Fruit fly (Drosophila melanogaster) whole organism, embryonic: ENCODE measurements around the gene CG42240.

Experiments used
- Atf3 ChIP-seq: fragments of 200-800 bp; sonication (Bioruptor generic); optimal IDR thresholded peaks from 3 replicates; lab custom pipeline; 2016; ENCODE audit warnings: missing biosample characterization, missing genetic modification characterization
- CG11560 ChIP-seq: fragments of 200-800 bp; sonication (Bioruptor generic); IDR thresholded peaks from 3 replicates; pipeline ENCODE4 v1.3.6; 2022; ENCODE audit warnings: missing biosample characterization, missing genetic modification characterization
- CG12659 ChIP-seq: fragments of 200-800 bp; sonication (Bioruptor generic); optimal IDR thresholded peaks from 3 replicates; lab custom pipeline; 2017; ENCODE audit warnings: mild to moderate bottlenecking, missing biosample characterization, missing genetic modification reagents, missing genetic modification characterization
- CG14710 ChIP-seq: fragments of 200-800 bp; sonication (Bioruptor generic); optimal IDR thresholded peaks from 3 replicates; lab custom pipeline; 2019; ENCODE audit warnings: missing biosample characterization, mild to moderate bottlenecking, missing genetic modification characterization, moderate library complexity
- CG2116 ChIP-seq: fragments of 200-800 bp; sonication (Bioruptor generic); optimal IDR thresholded peaks from 3 replicates; lab custom pipeline; 2018; ENCODE audit warnings: missing biosample characterization, mild to moderate bottlenecking, missing genetic modification characterization
- CG2712 ChIP-seq: fragments of 200-800 bp; optimal IDR thresholded peaks from 3 replicates; lab custom pipeline; 2019; ENCODE audit warnings: missing biosample characterization, mild to moderate bottlenecking, missing genetic modification characterization, moderate library complexity
- CG3281 ChIP-seq: fragments of 200-800 bp; sonication (Bioruptor generic); optimal IDR thresholded peaks from 3 replicates; lab custom pipeline; 2017; ENCODE audit warnings: missing biosample characterization, mild to moderate bottlenecking, missing genetic modification characterization
- CG3847 ChIP-seq: fragments of 200-800 bp; sonication (Bioruptor generic); IDR thresholded peaks from 2 replicates; pipeline ENCODE4 v1.3.6; 2022; ENCODE audit warnings: missing biosample characterization, missing genetic modification characterization
- CG4617 ChIP-seq: fragments of 200-800 bp; sonication (Bioruptor generic); optimal IDR thresholded peaks from 3 replicates; lab custom pipeline; 2016; ENCODE audit warnings: missing biosample characterization, missing genetic modification characterization, borderline replicate concordance
- CG4707 ChIP-seq: fragments of 200-800 bp; sonication (Bioruptor generic); optimal IDR thresholded peaks from 2 replicates; lab custom pipeline; 2018; ENCODE audit warnings: missing biosample characterization, mild to moderate bottlenecking, missing genetic modification characterization, moderate library complexity
- CG6791 ChIP-seq: fragments of 200-800 bp; sonication (Bioruptor generic); IDR thresholded peaks from 3 replicates; pipeline ENCODE4 v1.3.6; 2022; ENCODE audit warnings: missing biosample characterization, missing genetic modification characterization; ENCODE audit not compliant: partially characterized antibody
- CG7928 ChIP-seq: fragments of 200-800 bp; sonication (Bioruptor generic); optimal IDR thresholded peaks from 2 replicates; lab custom pipeline; 2017; ENCODE audit warnings: missing biosample characterization, mild to moderate bottlenecking, missing genetic modification characterization
- CG8281 ChIP-seq: fragments of 200-800 bp; sonication (Bioruptor generic); optimal IDR thresholded peaks from 2 replicates; lab custom pipeline; 2018; ENCODE audit warnings: missing biosample characterization, mild to moderate bottlenecking, missing genetic modification characterization, moderate library complexity
- CG9797 ChIP-seq: fragments of 200-800 bp; sonication (Bioruptor generic); optimal IDR thresholded peaks from 3 replicates; lab custom pipeline; 2018; ENCODE audit warnings: missing biosample characterization, mild to moderate bottlenecking, missing genetic modification characterization
- CTCF ChIP-seq: fragments of 200-800 bp; sonication (Bioruptor generic); optimal IDR thresholded peaks from 2 replicates; lab custom pipeline; 2017; ENCODE audit warnings: missing biosample characterization, mild to moderate bottlenecking, missing genetic modification characterization, moderate library complexity
- Dp ChIP-seq: fragments of 200-800 bp; sonication (Bioruptor generic); optimal IDR thresholded peaks from 2 replicates; lab custom pipeline; 2018; ENCODE audit warnings: missing biosample characterization, mild to moderate bottlenecking, missing genetic modification characterization, moderate library complexity
- Dref ChIP-seq: fragments of 200-800 bp; sonication (Bioruptor generic); IDR thresholded peaks from 2 replicates; pipeline ENCODE4 v1.3.6; 2022; ENCODE audit warnings: missing biosample characterization, missing genetic modification characterization
- Elba2 ChIP-seq: fragments of 200-800 bp; sonication (Bioruptor generic); optimal IDR thresholded peaks from 3 replicates; lab custom pipeline; 2016; ENCODE audit warnings: missing biosample characterization, missing genetic modification characterization
- Ets97D ChIP-seq: fragments of 200-800 bp; sonication (Bioruptor generic); optimal IDR thresholded peaks from 3 replicates; lab custom pipeline; 2016; ENCODE audit warnings: missing biosample characterization, missing genetic modification characterization
- Fer1 ChIP-seq: fragments of 200-800 bp; sonication (Bioruptor generic); optimal IDR thresholded peaks from 2 replicates; lab custom pipeline; 2017; ENCODE audit warnings: missing biosample characterization, mild to moderate bottlenecking, missing genetic modification characterization
- Gug ChIP-seq: fragments of 200-800 bp; sonication (Bioruptor generic); IDR thresholded peaks from 4 replicates; pipeline ENCODE4 v1.3.6; 2022; ENCODE audit warnings: missing biosample characterization, missing genetic modification characterization
- HmgZ ChIP-seq: fragments of 200-800 bp; sonication (Bioruptor generic); optimal IDR thresholded peaks from 2 replicates; lab custom pipeline; 2018; ENCODE audit warnings: missing biosample characterization, mild to moderate bottlenecking, missing genetic modification characterization
- Lhr ChIP-seq: fragments of 200-800 bp; sonication (Bioruptor generic); optimal IDR thresholded peaks from 3 replicates; lab custom pipeline; 2017; ENCODE audit warnings: mild to moderate bottlenecking, missing biosample characterization, missing genetic modification reagents, missing genetic modification characterization
- MBD-R2 ChIP-seq: fragments of 200-800 bp; sonication (Bioruptor generic); IDR thresholded peaks from 2 replicates; pipeline ENCODE4 v1.3.6; 2022; ENCODE audit warnings: missing biosample characterization, missing genetic modification characterization
- Med ChIP-seq: fragments of 200-800 bp; sonication (Bioruptor generic); peaks from one replicate; lab custom pipeline; 2016; ENCODE audit warnings: missing biosample characterization, missing genetic modification characterization, mild to moderate bottlenecking, inconsistent platforms, moderate library complexity
- Myb ChIP-seq: fragments of 200-800 bp; sonication (Bioruptor generic); optimal IDR thresholded peaks from 2 replicates; lab custom pipeline; 2016; ENCODE audit warnings: missing biosample characterization, missing genetic modification characterization
- Pdp1 ChIP-seq, 2 experiments: fragments of 200-800 bp; sonication (Bioruptor generic); optimal IDR thresholded peaks; 3 replicates each; lab custom pipeline; 2016; ENCODE audit warnings: missing biosample characterization in 2 of 2, missing genetic modification characterization in 2 of 2, mild to moderate bottlenecking in 1 of 2, moderate library complexity in 1 of 2
- Ptx1 ChIP-seq: fragments of 200-800 bp; sonication (Bioruptor generic); IDR thresholded peaks from 2 replicates; pipeline ENCODE4 v1.3.6; 2022; ENCODE audit warnings: missing biosample characterization, missing genetic modification characterization
- Ravus ChIP-seq: fragments of 200-800 bp; sonication (Bioruptor generic); IDR thresholded peaks from 2 replicates; pipeline ENCODE4 v1.3.6; 2022; ENCODE audit warnings: missing biosample characterization, missing genetic modification characterization
- Sox100B ChIP-seq: fragments of 200-800 bp; sonication (Bioruptor generic); optimal IDR thresholded peaks from 3 replicates; lab custom pipeline; 2018; ENCODE audit warnings: missing biosample characterization, mild to moderate bottlenecking, missing genetic modification characterization
- Sry-δ ChIP-seq: fragments of 200-800 bp; sonication (Bioruptor generic); optimal IDR thresholded peaks from 2 replicates; lab custom pipeline; 2016; ENCODE audit warnings: missing biosample characterization, missing genetic modification characterization
- Usf ChIP-seq: fragments of 200-800 bp; sonication (Bioruptor generic); optimal IDR thresholded peaks from 2 replicates; lab custom pipeline; 2017; ENCODE audit warnings: missing genotype, missing biosample characterization, missing genetic modification characterization
- amos ChIP-seq: fragments of 200-800 bp; sonication (Bioruptor generic); IDR thresholded peaks from 2 replicates; pipeline ENCODE4 v1.3.6; 2022; ENCODE audit warnings: missing biosample characterization, missing genetic modification characterization; ENCODE audit not compliant: partially characterized antibody
- ase ChIP-seq: fragments of 200-800 bp; sonication (Bioruptor generic); IDR thresholded peaks from 3 replicates; pipeline ENCODE4 v1.3.6; 2022; ENCODE audit warnings: missing biosample characterization, missing genetic modification characterization
- cad ChIP-seq: fragments of >200 bp; optimal IDR thresholded peaks from 2 replicates; lab custom pipeline; 2017; ENCODE audit warnings: missing biosample characterization, missing genetic modification characterization
- chinmo ChIP-seq: fragments of 200-800 bp; sonication (Bioruptor generic); IDR thresholded peaks from 4 replicates; pipeline ENCODE4 v1.3.6; 2022; ENCODE audit warnings: missing biosample characterization, missing genetic modification characterization; ENCODE audit not compliant: partially characterized antibody
- da ChIP-seq: fragments of 200-800 bp; sonication (Bioruptor generic); optimal IDR thresholded peaks from 2 replicates; lab custom pipeline; 2016; ENCODE audit warnings: missing biosample characterization, missing genetic modification characterization
- dimm ChIP-seq: fragments of 200-800 bp; sonication (Bioruptor generic); IDR thresholded peaks from 2 replicates; pipeline ENCODE4 v1.3.6; 2022; ENCODE audit warnings: missing biosample characterization, missing genetic modification characterization
- ewg ChIP-seq: fragments of 200-800 bp; sonication (Bioruptor generic); optimal IDR thresholded peaks from 3 replicates; lab custom pipeline; 2017; ENCODE audit warnings: mild to moderate bottlenecking, missing biosample characterization, missing genetic modification reagents, missing genetic modification characterization
- fu2 ChIP-seq: fragments of 200-800 bp; sonication (Bioruptor generic); optimal IDR thresholded peaks from 2 replicates; lab custom pipeline; 2016; ENCODE audit warnings: missing biosample characterization, missing genetic modification characterization
- gfzf ChIP-seq: fragments of 200-800 bp; sonication (Bioruptor generic); optimal IDR thresholded peaks from 2 replicates; lab custom pipeline; 2016; ENCODE audit warnings: missing biosample characterization, mild to moderate bottlenecking, missing genetic modification characterization, moderate library complexity
- insv ChIP-seq, 2 experiments: fragments of 200-800 bp; sonication (Bioruptor generic); optimal IDR thresholded peaks; 3 replicates each; lab custom pipeline; 2016 to 2018; ENCODE audit warnings: missing biosample characterization in 2 of 2, missing genetic modification characterization in 2 of 2
- nmo ChIP-seq: fragments of 200-800 bp; sonication (Bioruptor generic); optimal IDR thresholded peaks from 2 replicates; lab custom pipeline; 2018; ENCODE audit warnings: missing biosample characterization, mild to moderate bottlenecking, missing genetic modification characterization, moderate library complexity
- phol ChIP-seq: fragments of 200-800 bp; sonication (Bioruptor generic); optimal IDR thresholded peaks from 3 replicates; lab custom pipeline; 2018; ENCODE audit warnings: missing biosample characterization, mild to moderate bottlenecking, missing genetic modification characterization, moderate library complexity
- pita ChIP-seq: fragments of 200-800 bp; sonication (Bioruptor generic); optimal IDR thresholded peaks from 2 replicates; lab custom pipeline; 2017; ENCODE audit warnings: missing biosample characterization, mild to moderate bottlenecking, missing genetic modification characterization
- pzg ChIP-seq: fragments of 200-800 bp; sonication (Bioruptor generic); optimal IDR thresholded peaks from 3 replicates; lab custom pipeline; 2018; ENCODE audit warnings: missing biosample characterization, mild to moderate bottlenecking, missing genetic modification characterization, moderate library complexity
- schlank ChIP-seq: fragments of 200-800 bp; sonication (Bioruptor generic); optimal IDR thresholded peaks from 2 replicates; lab custom pipeline; 2018; ENCODE audit warnings: missing biosample characterization, mild to moderate bottlenecking, missing genetic modification characterization
- sens ChIP-seq: fragments of 200-800 bp; sonication (Bioruptor generic); peaks from one replicate; lab custom pipeline; 2016; ENCODE audit warnings: missing biosample characterization, missing genetic modification characterization
- stwl ChIP-seq: fragments of 200-800 bp; sonication (Bioruptor generic); optimal IDR thresholded peaks from 3 replicates; lab custom pipeline; 2018; ENCODE audit warnings: missing biosample characterization, mild to moderate bottlenecking, missing genetic modification characterization, moderate library complexity
- wdn ChIP-seq: fragments of 200-800 bp; sonication (Bioruptor generic); IDR thresholded peaks from 2 replicates; pipeline ENCODE4 v1.3.6; 2022; ENCODE audit warnings: missing biosample characterization, missing genetic modification characterization

CG42240 gene

DNA sequence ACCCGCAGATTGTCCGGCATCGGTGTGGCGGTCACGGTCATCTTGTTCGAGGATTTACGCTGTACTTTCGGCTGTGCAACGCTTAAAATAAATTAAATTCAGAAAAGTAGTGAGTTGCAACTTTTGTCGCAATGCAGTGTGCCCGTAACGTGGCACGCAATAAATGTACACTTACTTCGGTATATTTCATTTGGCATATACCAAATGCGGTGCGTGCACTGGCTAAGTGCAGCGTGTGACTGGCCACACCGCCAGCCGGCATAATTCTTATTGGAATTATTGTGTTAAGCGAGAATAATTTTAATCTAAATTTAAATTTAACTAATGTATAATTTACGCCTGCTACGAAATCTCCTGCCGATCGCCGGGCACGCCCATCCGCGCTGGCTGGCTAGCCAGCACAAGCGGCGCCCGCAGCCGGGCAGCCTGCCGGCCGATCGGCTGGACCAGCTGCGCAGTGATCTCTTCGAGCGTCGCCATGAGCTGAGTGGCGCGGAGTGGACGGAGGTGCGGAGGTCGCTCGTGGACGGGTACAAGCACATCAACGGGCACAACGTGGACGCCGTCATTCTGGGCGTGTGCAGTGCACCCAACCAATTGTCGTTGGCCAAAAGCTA is 39.5 kb upstream of the CG42240 start, which contains the start of the genes Rpt4 and mldr (continued):
- TF ChIP-seq amos (GFP tag; lab: Robert Waterston, UW) (peak; percentile 14; the same call in 1 of the 2 replicates), CG2116 (GFP tag; lab: Kevin White, UChicago) (peak; percentile 12), chinmo (GFP tag; lab: Robert Waterston, UW) (0 out of 4 replicates have a peak, but pooled peaks have one; percentile 59), Myb (GFP tag; lab: Kevin White, UChicago) (peak; percentile 32), cad (no peak), Fer1 (GFP tag; lab: Kevin White, UChicago) (peak; percentile 12), CG12659 (peak; percentile 72), insv (GFP tag; optimal IDR thresholded peaks at IDR 0.05; lab: Kevin White, UChicago) (peak; percentile 94 to 99), ase (GFP tag; lab: Robert Waterston, UW) (no peak), Sry-δ (GFP tag; lab: Kevin White, UChicago) (peak; percentile 30), CG4707 (GFP tag; lab: Kevin White, UChicago) (no peak), Med (GFP tag; lab: Kevin White, UChicago) (peak; percentile 80), MBD-R2 (peak; percentile 98), da (GFP tag; lab: Kevin White, UChicago) (no peak), wdn (GFP tag; lab: Robert Waterston, UW) (no peak), Sox100B (GFP tag; lab: Kevin White, UChicago) (no peak), Lhr (peak; percentile 68), schlank (tag; lab: Kevin White, UChicago) (no peak), dimm (GFP tag; lab: Robert Waterston, UW) (no peak), Pdp1 (GFP tag; optimal IDR thresholded peaks at IDR 0.05; lab: Kevin White, UChicago) (peak in 1 of 2 experiments; percentile 52), CG14710 (tag; lab: Kevin White, UChicago) (peak; percentile 75), CG8281 (tag; lab: Kevin White, UChicago) (no peak), CG11560 (no peak), Ptx1 (GFP tag; lab: Robert Waterston, UW) (no peak), CTCF (GFP tag; lab: Kevin White, UChicago) (peak; percentile 8), Gug (GFP tag; lab: Robert Waterston, UW) (no peak), Ravus (no peak), ewg (peak; percentile 32), CG2712 (peak; percentile 18), CG9797 (GFP tag; lab: Kevin White, UChicago) (peak; percentile 93), CG7928 (GFP tag; lab: Kevin White, UChicago) (peak; percentile 38), Usf (no peak), phol (peak; percentile 55), Ets97D (GFP tag; lab: Kevin White, UChicago) (peak; percentile 47), nmo (peak; percentile 40), Elba2 (peak; percentile 77), HmgZ (tag; lab: Kevin White, UChicago) (peak; percentile 61), sens (GFP tag; lab: Kevin White, UChicago) (peak; percentile 58), CG4617 (GFP tag; lab: Kevin White, UChicago) (peak; percentile 95), pita (GFP tag; lab: Kevin White, UChicago) (peak; percentile 60), gfzf (GFP tag; lab: Kevin White, UChicago) (peak; percentile 94), pzg (GFP tag; lab: Kevin White, UChicago) (peak; percentile 94), Atf3 (GFP tag; lab: Kevin White, UChicago) (no peak), CG3847 (peak; percentile 59), CG6791 (peak; percentile 43; the same call in 1 of the 3 replicates), Dp (peak; percentile 46), stwl (tag; lab: Kevin White, UChicago) (peak; percentile 38), CG3281 (GFP tag; lab: Kevin White, UChicago) (no peak), Dref (GFP tag; lab: Robert Waterston, UW) (peak; percentile 48), fu2 (GFP tag; lab: Kevin White, UChicago) (no peak)
